Fruit fly (Drosophila melanogaster) whole organism, adult: ENCODE results near the gene CG4313.

Source experiments
- CG11617 ChIP-seq: fragments of 200-800 bp; sonication (Bioruptor generic); optimal IDR thresholded peaks from 2 replicates; lab custom pipeline; 2017; ENCODE audit warnings: mild to moderate bottlenecking, missing biosample characterization, missing genetic modification reagents, missing genetic modification characterization
- CG1620 ChIP-seq: fragments of 200-800 bp; sonication (Bioruptor generic); optimal IDR thresholded peaks from 2 replicates; lab custom pipeline; 2016; ENCODE audit warnings: missing biosample characterization, missing genetic modification characterization
- CG33017 ChIP-seq: fragments of 200-800 bp; sonication (Bioruptor generic); optimal IDR thresholded peaks from 2 replicates; lab custom pipeline; 2018; ENCODE audit warnings: missing biosample characterization, mild to moderate bottlenecking, missing genetic modification characterization, moderate library complexity
- CG5204 ChIP-seq: fragments of 200-800 bp; sonication (Bioruptor generic); optimal IDR thresholded peaks from 2 replicates; lab custom pipeline; 2016; ENCODE audit warnings: missing biosample characterization, missing genetic modification characterization
- Clk ChIP-seq: fragments of 200-800 bp; sonication (Bioruptor generic); optimal IDR thresholded peaks from 2 replicates; lab custom pipeline; 2017; ENCODE audit warnings: missing biosample characterization, missing genetic modification characterization
- Crg-1 ChIP-seq: fragments of 200-800 bp; sonication (Bioruptor generic); optimal IDR thresholded peaks from 2 replicates; lab custom pipeline; 2016; ENCODE audit warnings: missing biosample characterization, missing genetic modification characterization
- Hr96 ChIP-seq: fragments of 200-800 bp; sonication (Bioruptor generic); optimal IDR thresholded peaks from 2 replicates; lab custom pipeline; 2016; ENCODE audit warnings: missing biosample characterization, missing genetic modification characterization
- cic ChIP-seq: fragments of 200-800 bp; sonication (Bioruptor generic); optimal IDR thresholded peaks from 2 replicates; lab custom pipeline; 2017; ENCODE audit warnings: missing biosample characterization, mild to moderate bottlenecking, missing genetic modification characterization, moderate library complexity
- kay ChIP-seq: fragments of 200-800 bp; sonication (Bioruptor generic); peaks from one replicate; lab custom pipeline; 2016; ENCODE audit warnings: missing biosample characterization, missing genetic modification characterization, borderline replicate concordance
- ovo ChIP-seq: fragments of 200-800 bp; sonication (Bioruptor generic); optimal IDR thresholded peaks from 2 replicates; lab custom pipeline; 2016; ENCODE audit warnings: missing biosample characterization, missing genetic modification characterization
- pad ChIP-seq: fragments of 200-800 bp; sonication (Bioruptor generic); optimal IDR thresholded peaks from 3 replicates; lab custom pipeline; 2017; ENCODE audit warnings: missing biosample characterization, missing genetic modification characterization, mild to moderate bottlenecking, moderate library complexity, missing genetic modification reagents

The CG4313 gene

DNA sequence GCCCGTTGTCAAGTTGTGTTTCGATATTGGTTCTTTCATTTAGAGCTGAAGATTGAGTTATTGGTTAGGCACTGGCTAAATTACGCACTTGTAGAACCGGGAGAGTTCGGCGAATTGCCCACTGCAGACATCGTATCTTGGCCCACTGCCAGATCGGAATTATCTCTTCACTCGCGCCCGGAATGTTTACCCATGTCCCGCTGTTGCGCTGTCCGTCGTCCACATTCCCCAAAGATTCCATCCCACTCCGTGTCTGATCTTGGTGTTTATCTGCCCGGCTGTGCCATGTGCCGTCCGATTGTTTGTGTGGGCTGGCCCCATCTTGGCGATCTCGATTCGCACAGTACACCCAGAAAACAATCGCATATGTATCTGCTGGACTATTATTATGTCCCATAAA lies 62.7 kb downstream of the CG4313 start:
- TF ChIP-seq CG11617 (GFP tag; lab: Kevin White, UChicago) (no peak), cic (GFP tag; lab: Kevin White, UChicago) (no peak), CG5204 (GFP tag; lab: Kevin White, UChicago) (no peak), Crg-1 (GFP tag; lab: Kevin White, UChicago) (no peak), CG33017 (tag; lab: Kevin White, UChicago) (no peak), ovo (GFP tag; lab: Kevin White, UChicago) (no peak), Hr96 (GFP tag; lab: Kevin White, UChicago) (no peak), pad (GFP tag; lab: Kevin White, UChicago) (no peak), Clk (no peak), kay (GFP tag; lab: Kevin White, UChicago) (no peak), CG1620 (GFP tag; lab: Kevin White, UChicago) (no peak)
